Worm (Caenorhabditis elegans): ENCODE data around the gene W01B6.8.

W01B6.8 gene

DNA sequence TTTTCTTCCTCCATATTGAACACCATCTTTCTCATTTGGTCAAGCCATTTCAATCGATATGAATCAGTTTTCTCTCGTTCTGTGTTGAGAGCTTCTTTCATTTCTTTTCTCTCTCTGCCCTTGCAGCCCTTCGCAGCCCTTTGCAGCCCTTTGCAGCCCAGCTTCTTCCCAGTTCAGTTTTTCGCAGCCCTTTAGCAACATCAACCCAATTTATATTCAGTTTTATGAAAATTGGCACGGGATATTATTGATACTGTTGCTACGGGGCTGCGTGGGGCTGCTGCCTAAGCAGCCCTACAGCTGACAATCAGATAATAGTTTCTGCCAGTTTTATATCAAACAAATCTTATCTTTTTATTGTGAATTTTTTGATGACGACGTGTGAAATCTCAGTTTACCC lies 47.2 kb downstream of the W01B6.8 start, which contains the start of gene F44D12.10:
TSS of gene F44D12.10 (minus strand) at position 101 of the 400 bp plus-strand sequence.
- TF ChIP-seq ceh-19 (GFP tag; optimal IDR thresholded peaks at IDR 0.05) (no peak), hlh-15 (tag; optimal IDR thresholded peaks at IDR 0.05) (no peak), npax-4 (tag; optimal IDR thresholded peaks at IDR 0.05) (no peak), elt-2 (tag; optimal IDR thresholded peaks at IDR 0.05) (no peak), ztf-16 (tag; optimal IDR thresholded peaks at IDR 0.05) (no peak), pat-9 (tag; optimal IDR thresholded peaks at IDR 0.05) (no peak), odd-2 (tag; optimal IDR thresholded peaks at IDR 0.05) (no peak), ceh-45 (GFP tag; IDR thresholded peaks at IDR 0.05) (no peak), zip-5 (tag; optimal IDR thresholded peaks at IDR 0.05) (no peak)
